Worm (Caenorhabditis elegans) whole organism, L1 larva: Measurements from ENCODE around the gene Y15E3A.4.

ENCODE experiments used
- dpl-1 ChIP-seq, 3 experiments: fragments of 150-350 bp in 2 of 3; sonication (generic microtip) in 1 of 3; optimal IDR thresholded peaks; 2 replicates each; lab custom pipeline; 2014 to 2017; ENCODE audit warnings: missing biosample characterization in 3 of 3, missing genetic modification characterization in 3 of 3, missing genetic modification reagents in 3 of 3
- efl-1 ChIP-seq, 4 experiments: fragments of 150-350 bp; optimal IDR thresholded peaks in 3 of 4; peaks in 1 of 4; 1 replicate in 1 of 4; 2 replicates in 3 of 4; lab custom pipeline; 2014; ENCODE audit warnings: missing biosample characterization in 2 of 4, missing genetic modification characterization in 2 of 4, missing genetic modification reagents in 2 of 4
- lin-14 ChIP-seq: fragments of 200-800 bp; sonication (Bioruptor generic); optimal IDR thresholded peaks from 2 replicates; lab custom pipeline; 2018; ENCODE audit warnings: mild to moderate bottlenecking, missing genetic modification characterization, moderate library complexity, missing compliant biosample characterization
- lsy-2 ChIP-seq, 2 experiments: fragments of 150-350 bp; optimal IDR thresholded peaks; 2 replicates each; lab custom pipeline; 2014; ENCODE audit warnings: missing biosample characterization in 2 of 2, missing genetic modification characterization in 2 of 2
- mdl-1 ChIP-seq, 2 experiments: fragments of 150-350 bp; optimal IDR thresholded peaks; 2 replicates each; lab custom pipeline; 2014 to 2017; ENCODE audit warnings: missing biosample characterization in 2 of 2, missing genetic modification characterization in 2 of 2, inconsistent platforms in 1 of 2
- nhr-11 ChIP-seq: fragments of 150-350 bp; optimal IDR thresholded peaks from 2 replicates; lab custom pipeline; 2014; ENCODE audit warnings: missing biosample characterization, missing genetic modification characterization
- skn-1 ChIP-seq: fragments of 150-350 bp; optimal IDR thresholded peaks from 2 replicates; lab custom pipeline; 2014; ENCODE audit warnings: missing biosample characterization, missing genetic modification characterization
- snpc-4 ChIP-seq: fragments of 150-350 bp; optimal IDR thresholded peaks from 2 replicates; lab custom pipeline; 2014; ENCODE audit warnings: missing biosample characterization, missing genetic modification characterization
- sox-4 ChIP-seq: sonication (generic microtip); optimal IDR thresholded peaks from 2 replicates; lab custom pipeline; 2016; ENCODE audit warnings: missing genetic modification characterization, missing compliant biosample characterization
- tbx-2 ChIP-seq: sonication (generic microtip); optimal IDR thresholded peaks from 2 replicates; lab custom pipeline; 2016; ENCODE audit warnings: missing genetic modification characterization, missing compliant biosample characterization
- unc-130 ChIP-seq: fragments of 150-350 bp; optimal IDR thresholded peaks from 2 replicates; lab custom pipeline; 2017; ENCODE audit warnings: missing biosample characterization, missing genetic modification characterization, inconsistent platforms

DNA sequence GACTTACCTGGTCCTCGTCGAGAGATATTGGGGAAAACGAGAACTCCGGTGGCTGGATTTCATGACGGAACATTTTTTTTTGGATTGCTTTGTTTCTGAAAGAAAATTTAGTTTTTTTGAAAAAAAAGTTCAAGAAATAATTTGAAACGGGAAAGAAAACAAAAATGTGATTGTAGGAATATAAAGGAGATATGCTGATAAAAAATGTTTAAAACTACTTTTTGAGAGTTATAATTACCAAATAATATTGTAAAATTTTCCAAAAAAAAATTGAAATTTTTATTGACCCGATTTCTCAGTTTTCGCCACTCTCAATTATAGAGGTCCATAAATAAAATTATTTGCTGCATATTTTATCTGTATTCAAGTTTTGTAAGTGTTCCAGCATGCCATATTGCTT is 13.6 kb upstream of the Y15E3A.4 start, which contains the start of gene glb-28:
- TF ChIP-seq dpl-1 (GFP tag; optimal IDR thresholded peaks at IDR 0.05; lab: Kevin White, UChicago) (no peak), lsy-2 (tag; optimal IDR thresholded peaks at IDR 0.05; lab: Kevin White, UChicago) (no peak), efl-1 (optimal IDR thresholded peaks at IDR 0.05; lab: Kevin White, UChicago) (no peak), efl-1 (GFP tag; optimal IDR thresholded peaks at IDR 0.05 in 1 of 2; lab: Kevin White, UChicago) (no peak), skn-1 (tag; lab: Kevin White, UChicago) (no peak), nhr-11 (tag; lab: Kevin White, UChicago) (no peak), lin-14 (GFP tag; lab: Kevin White, UChicago) (no peak), tbx-2 (tag; lab: Kevin White, UChicago) (no peak), mdl-1 (tag; optimal IDR thresholded peaks at IDR 0.05; lab: Kevin White, UChicago) (no peak), unc-130 (no peak), sox-4 (no peak), snpc-4 (tag; lab: Kevin White, UChicago) (no peak)
